Fruit fly (Drosophila melanogaster) whole organism, embryonic: Measurements from ENCODE around the gene Mvd.
A peak's percentile ranks its signal among the peaks of the same experiment; 100 is the strongest.

ENCODE experiments used
- B-H2 ChIP-seq: fragments of 200-800 bp; sonication (Bioruptor generic); optimal IDR thresholded peaks from 2 replicates; lab custom pipeline; 2018; ENCODE audit warnings: missing biosample characterization, mild to moderate bottlenecking, missing genetic modification characterization
- Bdp1 ChIP-seq: fragments of 200-800 bp; sonication (Bioruptor generic); optimal IDR thresholded peaks from 3 replicates; lab custom pipeline; 2016; ENCODE audit warnings: missing biosample characterization, missing genetic modification characterization
- CG10267 ChIP-seq: fragments of 200-800 bp; sonication (Bioruptor generic); optimal IDR thresholded peaks from 2 replicates; lab custom pipeline; 2018; ENCODE audit warnings: missing biosample characterization, mild to moderate bottlenecking, missing genetic modification characterization, moderate library complexity
- CG11247 ChIP-seq: fragments of 200-800 bp; sonication (Bioruptor generic); IDR thresholded peaks from 2 replicates; pipeline ENCODE4 v1.3.6; 2022; ENCODE audit warnings: missing biosample characterization, missing genetic modification characterization
- CG12104 ChIP-seq: fragments of 200-800 bp; sonication (Bioruptor generic); optimal IDR thresholded peaks from 3 replicates; lab custom pipeline; 2016; ENCODE audit warnings: missing biosample characterization, missing genetic modification characterization
- CG12744 ChIP-seq: fragments of 200-800 bp; sonication (Bioruptor generic); optimal IDR thresholded peaks from 2 replicates; lab custom pipeline; 2016; ENCODE audit warnings: missing biosample characterization, missing genetic modification characterization
- CG15479 ChIP-seq: fragments of 200-800 bp; sonication (Bioruptor generic); optimal IDR thresholded peaks from 3 replicates; lab custom pipeline; 2019; ENCODE audit warnings: missing biosample characterization, mild to moderate bottlenecking, missing genetic modification characterization, moderate library complexity
- CG2120 ChIP-seq: fragments of 200-800 bp; sonication (Bioruptor generic); optimal IDR thresholded peaks from 3 replicates; lab custom pipeline; 2016; ENCODE audit warnings: missing biosample characterization, missing genetic modification characterization
- CG31365 ChIP-seq: fragments of 200-800 bp; sonication (Bioruptor generic); optimal IDR thresholded peaks from 2 replicates; lab custom pipeline; 2018; ENCODE audit warnings: missing biosample characterization, mild to moderate bottlenecking, missing genetic modification characterization
- CG34376 ChIP-seq: fragments of 200-800 bp; sonication (Bioruptor generic); optimal IDR thresholded peaks from 2 replicates; lab custom pipeline; 2018; ENCODE audit warnings: missing biosample characterization, mild to moderate bottlenecking, missing genetic modification characterization
- CG4707 ChIP-seq: fragments of 200-800 bp; sonication (Bioruptor generic); optimal IDR thresholded peaks from 2 replicates; lab custom pipeline; 2018; ENCODE audit warnings: missing biosample characterization, mild to moderate bottlenecking, missing genetic modification characterization, moderate library complexity
- CG7786 ChIP-seq: fragments of 200-800 bp; sonication (Bioruptor generic); optimal IDR thresholded peaks from 2 replicates; lab custom pipeline; 2016; ENCODE audit warnings: missing biosample characterization, missing genetic modification characterization
- CG8290 ChIP-seq, 3 experiments: fragments of 200-800 bp; sonication (Bioruptor generic); optimal IDR thresholded peaks; 2 replicates each; lab custom pipeline; 2016 to 2019; ENCODE audit warnings: missing biosample characterization in 3 of 3, missing genetic modification characterization in 3 of 3, mild to moderate bottlenecking in 2 of 3, moderate library complexity in 1 of 3
- CG8924 ChIP-seq: fragments of 200-800 bp; optimal IDR thresholded peaks from 3 replicates; lab custom pipeline; 2019; ENCODE audit warnings: missing biosample characterization, mild to moderate bottlenecking, missing genetic modification characterization, moderate library complexity
- HHEX ChIP-seq: fragments of 200-800 bp; sonication (Bioruptor generic); optimal IDR thresholded peaks from 3 replicates; lab custom pipeline; 2017; ENCODE audit warnings: missing biosample characterization, mild to moderate bottlenecking, missing genetic modification characterization, missing genetic modification reagents
- Med ChIP-seq: fragments of 200-800 bp; sonication (Bioruptor generic); peaks from one replicate; lab custom pipeline; 2016; ENCODE audit warnings: missing biosample characterization, missing genetic modification characterization, mild to moderate bottlenecking, inconsistent platforms, moderate library complexity
- Pdp1 ChIP-seq, 2 experiments: fragments of 200-800 bp; sonication (Bioruptor generic); optimal IDR thresholded peaks; 3 replicates each; lab custom pipeline; 2016; ENCODE audit warnings: missing biosample characterization in 2 of 2, missing genetic modification characterization in 2 of 2, mild to moderate bottlenecking in 1 of 2, moderate library complexity in 1 of 2
- Poxn ChIP-seq: fragments of 200-800 bp; sonication (Bioruptor generic); IDR thresholded peaks from 2 replicates; pipeline ENCODE4 v1.3.6; 2022; ENCODE audit warnings: missing biosample characterization, missing genetic modification characterization
- Tbp ChIP-seq: fragments of >200 bp; optimal IDR thresholded peaks from 2 replicates; lab custom pipeline; 2018; ENCODE audit warnings: missing biosample characterization, missing genetic modification characterization
- Trl ChIP-seq, 3 experiments: fragments of >200 bp in 2 of 3; fragments of 200-800 bp in 1 of 3; sonication (Bioruptor generic) in 1 of 3; optimal IDR thresholded peaks; 2 replicates in 1 of 3; 3 replicates in 2 of 3; lab custom pipeline; 2016 to 2017; ENCODE audit warnings: missing biosample characterization in 1 of 3, missing genetic modification characterization in 1 of 3
- al ChIP-seq: fragments of 200-800 bp; sonication (Bioruptor generic); IDR thresholded peaks from 2 replicates; pipeline ENCODE4 v1.3.6; 2022; ENCODE audit warnings: missing biosample characterization, missing genetic modification characterization
- cg ChIP-seq: fragments of 200-800 bp; sonication (Bioruptor generic); optimal IDR thresholded peaks from 3 replicates; lab custom pipeline; 2019; ENCODE audit warnings: missing biosample characterization, mild to moderate bottlenecking, missing genetic modification characterization, moderate library complexity
- chinmo ChIP-seq: fragments of 200-800 bp; sonication (Bioruptor generic); IDR thresholded peaks from 4 replicates; pipeline ENCODE4 v1.3.6; 2022; ENCODE audit warnings: missing biosample characterization, missing genetic modification characterization; ENCODE audit not compliant: partially characterized antibody
- dmrt11E ChIP-seq: fragments of 200-800 bp; sonication (Bioruptor generic); optimal IDR thresholded peaks from 3 replicates; lab custom pipeline; 2018; ENCODE audit warnings: missing biosample characterization, mild to moderate bottlenecking, missing genetic modification characterization, moderate library complexity
- dysf ChIP-seq: fragments of 200-800 bp; sonication (Bioruptor generic); IDR thresholded peaks from 3 replicates; pipeline ENCODE4 v1.3.6; 2022; ENCODE audit warnings: missing biosample characterization, missing genetic modification characterization
- exex ChIP-seq: fragments of 200-800 bp; sonication (Bioruptor generic); optimal IDR thresholded peaks from 4 replicates; lab custom pipeline; 2018; ENCODE audit warnings: missing biosample characterization, mild to moderate bottlenecking, missing genetic modification characterization, moderate library complexity
- grau ChIP-seq: fragments of 200-800 bp; optimal IDR thresholded peaks from 3 replicates; lab custom pipeline; 2019; ENCODE audit warnings: missing biosample characterization, mild to moderate bottlenecking, missing genetic modification characterization, moderate library complexity
- grn ChIP-seq: fragments of 200-800 bp; sonication (Bioruptor generic); optimal IDR thresholded peaks from 3 replicates; lab custom pipeline; 2017; ENCODE audit warnings: missing biosample characterization, missing genetic modification characterization
- kah ChIP-seq: fragments of 200-800 bp; sonication (Bioruptor generic); optimal IDR thresholded peaks from 2 replicates; lab custom pipeline; 2018; ENCODE audit warnings: missing biosample characterization, mild to moderate bottlenecking, missing genetic modification characterization
- nerfin-1 ChIP-seq: fragments of 200-800 bp; sonication (Bioruptor generic); optimal IDR thresholded peaks from 3 replicates; lab custom pipeline; 2019; ENCODE audit warnings: missing biosample characterization, mild to moderate bottlenecking, missing genetic modification characterization, moderate library complexity
- ranshi ChIP-seq: fragments of 200-800 bp; sonication (Bioruptor generic); IDR thresholded peaks from 2 replicates; pipeline ENCODE4 v1.3.6; 2022; ENCODE audit warnings: missing biosample characterization, missing genetic modification characterization
- repo ChIP-seq: fragments of 200-800 bp; sonication (Bioruptor generic); optimal IDR thresholded peaks from 2 replicates; lab custom pipeline; 2016; ENCODE audit warnings: missing biosample characterization, missing genetic modification characterization
- ro ChIP-seq: fragments of 200-800 bp; sonication (Bioruptor generic); IDR thresholded peaks from 2 replicates; pipeline ENCODE4 v1.3.6; 2022; ENCODE audit warnings: missing biosample characterization, missing genetic modification characterization
- sd ChIP-seq: fragments of 200-800 bp; sonication (Bioruptor generic); optimal IDR thresholded peaks from 3 replicates; lab custom pipeline; 2018; ENCODE audit warnings: missing biosample characterization, mild to moderate bottlenecking, missing genetic modification characterization, moderate library complexity
- sens ChIP-seq: fragments of 200-800 bp; sonication (Bioruptor generic); peaks from one replicate; lab custom pipeline; 2016; ENCODE audit warnings: missing biosample characterization, missing genetic modification characterization
- sug ChIP-seq: fragments of 200-800 bp; optimal IDR thresholded peaks from 2 replicates; lab custom pipeline; 2019; ENCODE audit warnings: missing biosample characterization, mild to moderate bottlenecking, missing genetic modification characterization, moderate library complexity
- z ChIP-seq: fragments of 200-800 bp; sonication (Bioruptor generic); IDR thresholded peaks from 3 replicates; pipeline ENCODE4 v1.3.6; 2022; ENCODE audit warnings: missing biosample characterization, missing genetic modification characterization

Mvd gene

dm6 chrX:15756018-15756417 is 7.1 kb downstream of the Mvd start, which contains the start of gene CG8260:
Gene CG8260, plus strand, starts transcription at chrX:15756318.
- TF ChIP-seq CG12104 (no peak), Trl (optimal IDR thresholded peaks at IDR 0.05; lab: Kevin White, UChicago) (no peak), Trl (GFP tag; optimal IDR thresholded peaks at IDR 0.05; lab: Kevin White, UChicago) (no peak), CG31365 (tag; lab: Kevin White, UChicago) (no peak), repo (no peak)

dm6 chrX:15758692-15759240 is 9.8 kb downstream of the Mvd start:
- no peak for TF ChIP-seq Poxn
- TF ChIP-seq sug, result peak; percentile 19
- TF ChIP-seq CG7786 (GFP tag; lab: Kevin White, UChicago), result no peak
- peak in 1 of 2 experiments; percentile 54 for TF ChIP-seq Pdp1 (GFP tag; optimal IDR thresholded peaks at IDR 0.05; lab: Kevin White, UChicago)
- no peak for TF ChIP-seq ranshi
- TF ChIP-seq dysf (GFP tag; lab: Robert Waterston, UW), result no peak
- peak; percentile 17 for TF ChIP-seq CG15479 (GFP tag; lab: Kevin White, UChicago)
- TF ChIP-seq B-H2 (GFP tag; lab: Kevin White, UChicago), result peak; percentile 0
- TF ChIP-seq Tbp (GFP tag; lab: Kevin White, UChicago), result no peak
- TF ChIP-seq CG2120 (GFP tag; lab: Kevin White, UChicago), result no peak
- no peak for TF ChIP-seq grn (GFP tag; lab: Kevin White, UChicago)
- TF ChIP-seq CG34376 (GFP tag; lab: Kevin White, UChicago), result peak; percentile 30
- no peak for TF ChIP-seq z (GFP tag; lab: Robert Waterston, UW)
- TF ChIP-seq CG11247, result no peak
- peak; percentile 60 for TF ChIP-seq grau (tag; lab: Kevin White, UChicago)
- peak; percentile 58 for TF ChIP-seq Med (GFP tag; lab: Kevin White, UChicago)
- no peak for TF ChIP-seq CG4707
- TF ChIP-seq exex (tag; lab: Kevin White, UChicago), result peak; percentile 70
- TF ChIP-seq cg (GFP tag; lab: Kevin White, UChicago), result peak; percentile 9
- no peak for TF ChIP-seq al (GFP tag; lab: Robert Waterston, UW)
- TF ChIP-seq, all 482 proteins: peak for 9

DNA sequence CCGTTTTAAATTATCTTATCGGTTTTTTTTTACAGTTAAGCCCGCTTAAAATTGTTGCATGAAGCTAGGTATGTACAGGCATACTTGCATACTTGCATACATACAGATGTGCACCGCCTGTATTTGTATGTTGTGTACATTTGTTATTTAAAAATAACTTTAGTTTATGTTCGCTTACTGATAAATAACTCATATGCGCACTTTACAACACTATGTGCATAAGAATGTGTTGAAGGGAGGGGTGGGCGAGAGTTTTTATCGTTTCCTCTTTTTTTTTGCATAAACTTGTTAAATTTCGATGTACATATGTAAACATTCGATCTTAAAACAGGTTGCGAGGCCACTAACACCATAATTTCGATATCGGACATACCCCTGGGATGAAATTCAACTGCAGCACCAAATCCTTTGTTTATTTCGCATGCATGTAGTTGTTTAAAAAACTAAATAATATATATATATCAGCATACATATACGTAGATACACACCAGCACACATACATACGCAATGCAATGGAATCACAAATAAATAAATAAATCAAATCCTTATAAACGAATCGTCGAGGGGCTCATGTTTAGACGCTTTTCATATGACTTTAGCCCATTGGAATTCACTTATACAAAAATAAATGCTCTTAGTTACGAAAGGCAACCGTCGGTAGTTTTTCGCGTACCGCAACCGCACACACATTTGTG is 10.9 kb downstream of the Mvd start:
- TF ChIP-seq sd (tag; lab: Kevin White, UChicago), result peak; percentile 60
- TF ChIP-seq Bdp1 (GFP tag; lab: Kevin White, UChicago), result no peak
- no peak for TF ChIP-seq HHEX (GFP tag; lab: Kevin White, UChicago)
- TF ChIP-seq chinmo (GFP tag; lab: Robert Waterston, UW), result 0 out of 4 replicates have a peak, but pooled peaks have one; percentile 58
- no peak for TF ChIP-seq grau (tag; lab: Kevin White, UChicago)
- TF ChIP-seq CG8290 (GFP tag; optimal IDR thresholded peaks at IDR 0.05; lab: Kevin White, UChicago), result no peak
- no peak for TF ChIP-seq CG8290 (tag; optimal IDR thresholded peaks at IDR 0.05; lab: Kevin White, UChicago)
- TF ChIP-seq CG10267, result peak; percentile 66
- peak; percentile 68 for TF ChIP-seq cg (GFP tag; lab: Kevin White, UChicago)
- peak; percentile 59 for TF ChIP-seq nerfin-1
- no peak for TF ChIP-seq dmrt11E (tag; lab: Kevin White, UChicago)
- no peak for TF ChIP-seq CG12744 (GFP tag; lab: Kevin White, UChicago)
- TF ChIP-seq sens (GFP tag; lab: Kevin White, UChicago), result peak; percentile 39
- no peak for TF ChIP-seq ro (GFP tag; lab: Robert Waterston, UW)
- peak; percentile 35 for TF ChIP-seq Med (GFP tag; lab: Kevin White, UChicago)
- TF ChIP-seq kah (GFP tag; lab: Kevin White, UChicago), result no peak
- TF ChIP-seq CG8924 (tag; lab: Kevin White, UChicago), result peak; percentile 53
